Worm (Caenorhabditis elegans) whole organism, early embryonic: ENCODE measurements around the gene sprr-2.

Source experiments
- B0310.2 ChIP-seq: sonication (generic microtip); optimal IDR thresholded peaks from 2 replicates; lab custom pipeline; 2016; ENCODE audit warnings: mild to moderate bottlenecking, missing genetic modification characterization, missing compliant biosample characterization
- ama-1 ChIP-seq: fragments of 150-350 bp; optimal IDR thresholded peaks from 2 replicates; lab custom pipeline; 2014
- ceh-13 ChIP-seq: fragments of 200-800 bp; sonication (Bioruptor generic); optimal IDR thresholded peaks from 2 replicates; lab custom pipeline; 2018; ENCODE audit warnings: mild to moderate bottlenecking, missing genetic modification characterization, missing compliant biosample characterization
- tbx-11 ChIP-seq: fragments of 200-800 bp; sonication (Bioruptor generic); IDR thresholded peaks from 2 replicates; pipeline ENCODE4 v1.3.6; 2022; ENCODE audit warnings: missing genetic modification characterization, missing compliant biosample characterization

DNA sequence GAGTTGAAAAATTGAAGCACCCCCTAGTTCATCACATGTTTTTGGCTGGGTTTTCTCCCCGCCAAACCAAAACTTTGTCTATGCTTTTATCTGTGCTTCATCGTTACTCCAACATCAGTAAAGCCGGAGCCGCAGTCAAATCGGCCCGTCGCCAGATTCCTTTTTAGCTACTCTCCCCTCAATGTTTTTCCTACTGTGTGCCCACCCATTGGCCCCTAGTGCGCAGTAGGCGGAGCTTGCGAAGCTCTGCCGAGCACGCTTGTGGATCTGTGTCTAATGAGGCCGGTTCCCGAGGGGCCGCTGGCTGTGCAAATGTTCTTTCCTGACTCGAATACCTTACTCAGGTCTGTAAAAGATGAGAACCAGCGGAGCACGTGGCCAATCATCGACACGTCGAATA is 16.9 kb upstream of the sprr-2 start:
- TF ChIP-seq B0310.2 (no peak), ceh-13 (GFP tag; lab: Kevin White, UChicago) (no peak), ama-1 (lab: Kevin White, UChicago) (no peak), tbx-11 (GFP tag; lab: Robert Waterston, UW) (no peak)
